Fruit fly (Drosophila melanogaster) whole organism, wandering third instar larva: ENCODE results near the gene CG42390.

Experiments
- Abd-B ChIP-seq: fragments of >200 bp; optimal IDR thresholded peaks from 2 replicates; lab custom pipeline; 2017; ENCODE audit warnings: missing biosample characterization, missing genetic modification characterization
- CG32264 ChIP-seq: fragments of 200-800 bp; sonication (Bioruptor generic); optimal IDR thresholded peaks from 2 replicates; lab custom pipeline; 2016; ENCODE audit warnings: missing biosample characterization, missing genetic modification characterization
- CG9705 ChIP-seq: fragments of 200-800 bp; sonication (Bioruptor generic); optimal IDR thresholded peaks from 2 replicates; lab custom pipeline; 2018; ENCODE audit warnings: missing biosample characterization, mild to moderate bottlenecking, missing genetic modification characterization
- CrebA ChIP-seq: fragments of 200-800 bp; sonication (Bioruptor generic); optimal IDR thresholded peaks from 2 replicates; lab custom pipeline; 2016; ENCODE audit warnings: missing biosample characterization, mild to moderate bottlenecking, missing genetic modification characterization, borderline replicate concordance
- Dfd ChIP-seq: fragments of >200 bp; optimal IDR thresholded peaks from 2 replicates; lab custom pipeline; 2017; ENCODE audit warnings: missing biosample characterization, missing genetic modification characterization
- Dif ChIP-seq: fragments of 200-275, 200-300 bp; sonication (Bioruptor generic); optimal IDR thresholded peaks from 2 replicates; lab custom pipeline; 2018; ENCODE audit warnings: missing biosample characterization, missing genetic modification characterization; ENCODE audit not compliant: partially characterized antibody
- Hnf4 ChIP-seq: fragments of 200-800 bp; sonication (Bioruptor generic); optimal IDR thresholded peaks from 2 replicates; lab custom pipeline; 2016; ENCODE audit warnings: missing biosample characterization, mild to moderate bottlenecking, missing genetic modification characterization
- Hr78 ChIP-seq: fragments of >200 bp; optimal IDR thresholded peaks from 2 replicates; lab custom pipeline; 2017; ENCODE audit warnings: missing biosample characterization, missing genetic modification characterization
- Jra ChIP-seq: sonication (Bioruptor generic); optimal IDR thresholded peaks from 2 replicates; lab custom pipeline; 2016; ENCODE audit warnings: missing biosample characterization, missing genetic modification characterization
- Mio ChIP-seq: sonication (Bioruptor generic); optimal IDR thresholded peaks from 2 replicates; lab custom pipeline; 2016; ENCODE audit warnings: missing biosample characterization, missing genetic modification characterization
- Myc ChIP-seq: fragments of >200 bp; optimal IDR thresholded peaks from 2 replicates; lab custom pipeline; 2017
- N ChIP-seq: fragments of >200 bp; optimal IDR thresholded peaks from 2 replicates; lab custom pipeline; 2018; ENCODE audit warnings: missing biosample characterization, missing external identifiers, missing genetic modification characterization
- OdsH ChIP-seq: fragments of 200-800 bp; sonication (Bioruptor generic); optimal IDR thresholded peaks from 2 replicates; lab custom pipeline; 2016; ENCODE audit warnings: missing biosample characterization, mild to moderate bottlenecking, missing genetic modification characterization
- Rel ChIP-seq, 2 experiments: fragments of 200-800 bp; sonication (Bioruptor generic) in 1 of 2; optimal IDR thresholded peaks; 2 replicates in 1 of 2; 3 replicates in 1 of 2; lab custom pipeline; 2016 to 2019; ENCODE audit warnings: mild to moderate bottlenecking in 2 of 2, missing biosample characterization in 2 of 2, missing genetic modification characterization in 2 of 2, moderate library complexity in 1 of 2
- Sp1 ChIP-seq: fragments of 200-800 bp; sonication (Bioruptor generic); optimal IDR thresholded peaks from 3 replicates; lab custom pipeline; 2019; ENCODE audit warnings: missing biosample characterization, mild to moderate bottlenecking, missing genetic modification characterization, moderate library complexity
- Vsx2 ChIP-seq: fragments of 200-300, 225-300 bp; sonication (Bioruptor generic); optimal IDR thresholded peaks from 2 replicates; lab custom pipeline; 2018; ENCODE audit warnings: missing biosample characterization, missing genetic modification characterization; ENCODE audit not compliant: partially characterized antibody
- br ChIP-seq: fragments of 200-800 bp; sonication (Bioruptor generic); optimal IDR thresholded peaks from 2 replicates; lab custom pipeline; 2016; ENCODE audit warnings: missing biosample characterization, missing genetic modification characterization
- dl ChIP-seq, 2 experiments: fragments of 175-275, 200-275 bp in 1 of 2; fragments of 200-275 bp in 1 of 2; sonication (Bioruptor generic); optimal IDR thresholded peaks; lab custom pipeline; 2018; ENCODE audit warnings: mild to moderate bottlenecking in 2 of 2, missing biosample characterization in 2 of 2, missing genetic modification characterization in 2 of 2, moderate library complexity in 2 of 2; ENCODE audit not compliant: partially characterized antibody in 2 of 2, insufficient read depth in 1 of 2
- dmrt93B ChIP-seq: fragments of 200-800 bp; sonication (Bioruptor generic); optimal IDR thresholded peaks from 2 replicates; lab custom pipeline; 2018; ENCODE audit warnings: missing biosample characterization, mild to moderate bottlenecking, missing genetic modification characterization
- dsf ChIP-seq: sonication (Bioruptor generic); optimal IDR thresholded peaks from 2 replicates; lab custom pipeline; 2016; ENCODE audit warnings: missing biosample characterization, missing genetic modification characterization, borderline replicate concordance
- ey ChIP-seq: fragments of 200-800 bp; sonication (Bioruptor generic); optimal IDR thresholded peaks from 2 replicates; lab custom pipeline; 2016; ENCODE audit warnings: missing biosample characterization, missing genetic modification characterization
- foxo ChIP-seq, 2 experiments: fragments of 200-800 bp; sonication (Bioruptor generic); optimal IDR thresholded peaks; 2 replicates in 1 of 2; 3 replicates in 1 of 2; lab custom pipeline; 2016 to 2017; ENCODE audit warnings: missing biosample characterization in 2 of 2, missing genetic modification characterization in 2 of 2
- fru ChIP-seq: fragments of 200-800 bp; sonication (Bioruptor generic); optimal IDR thresholded peaks from 3 replicates; lab custom pipeline; 2016; ENCODE audit warnings: missing biosample characterization, mild to moderate bottlenecking, missing genetic modification characterization
- h ChIP-seq: fragments of 200-800 bp; sonication (Bioruptor generic); optimal IDR thresholded peaks from 3 replicates; lab custom pipeline; 2016; ENCODE audit warnings: missing biosample characterization, mild to moderate bottlenecking, missing genetic modification characterization
- jim ChIP-seq: fragments of 175-275, 200-325 bp; sonication (Bioruptor generic); optimal IDR thresholded peaks from 2 replicates; lab custom pipeline; 2016; ENCODE audit warnings: missing biosample characterization, mild to moderate bottlenecking, missing genetic modification characterization
- lola ChIP-seq: fragments of >200 bp; optimal IDR thresholded peaks from 2 replicates; lab custom pipeline; 2017; ENCODE audit warnings: missing biosample characterization, missing genetic modification characterization
- pan ChIP-seq: fragments of >200 bp; optimal IDR thresholded peaks from 2 replicates; lab custom pipeline; 2017
- rgr ChIP-seq: fragments of 200-800 bp; sonication (Bioruptor generic); optimal IDR thresholded peaks from 3 replicates; lab custom pipeline; 2016; ENCODE audit warnings: missing biosample characterization, mild to moderate bottlenecking, missing genetic modification characterization
- sv ChIP-seq: fragments of 200-800 bp; sonication (Bioruptor generic); optimal IDR thresholded peaks from 3 replicates; lab custom pipeline; 2016; ENCODE audit warnings: missing biosample characterization, missing genetic modification characterization
- tai ChIP-seq: sonication (Bioruptor generic); optimal IDR thresholded peaks from 2 replicates; lab custom pipeline; 2016; ENCODE audit warnings: missing biosample characterization, missing genetic modification characterization
- woc ChIP-seq: sonication (Bioruptor generic); optimal IDR thresholded peaks from 2 replicates; lab custom pipeline; 2016; ENCODE audit warnings: missing biosample characterization, mild to moderate bottlenecking, missing genetic modification characterization

CG42390 gene

dm6 chr3R:22147426-22147825, 27.6 kb downstream of the CG42390 start:
- TF ChIP-seq ey (GFP tag; lab: Kevin White, UChicago), result no peak
- no peak for TF ChIP-seq h (GFP tag; lab: Kevin White, UChicago)
- TF ChIP-seq br, result no peak
- TF ChIP-seq Myc, result no peak
- no peak for TF ChIP-seq jim (GFP tag; lab: Kevin White, UChicago)
- TF ChIP-seq dsf (GFP tag; lab: Kevin White, UChicago), result no peak
- TF ChIP-seq OdsH (GFP tag; lab: Kevin White, UChicago), result no peak
- TF ChIP-seq Vsx2 (GFP tag; lab: Kevin White, UChicago), result no peak
- no peak for TF ChIP-seq Hnf4 (GFP tag; lab: Kevin White, UChicago)
- no peak for TF ChIP-seq tai (GFP tag; lab: Kevin White, UChicago)
- TF ChIP-seq Mio, result no peak
- TF ChIP-seq dl (GFP tag; optimal IDR thresholded peaks at IDR 0.05; lab: Kevin White, UChicago; ENCODE audit: insufficient read depth in 1 of 2, partially characterized antibody in 2 of 2), result no peak
- TF ChIP-seq rgr (GFP tag; lab: Kevin White, UChicago), result no peak
- TF ChIP-seq N, result no peak
- TF ChIP-seq woc (GFP tag; lab: Kevin White, UChicago), result no peak
- no peak for TF ChIP-seq CG32264 (GFP tag; lab: Kevin White, UChicago)
- TF ChIP-seq sv (GFP tag; lab: Kevin White, UChicago), result no peak

dm6 chr3R:22148274-22148673, 28.4 kb downstream of the CG42390 start:
- TF ChIP-seq Hr78 (GFP tag; lab: Kevin White, UChicago) (no peak), dl (GFP tag; optimal IDR thresholded peaks at IDR 0.05; lab: Kevin White, UChicago; ENCODE audit: insufficient read depth in 1 of 2, partially characterized antibody in 2 of 2) (no peak), woc (GFP tag; lab: Kevin White, UChicago) (no peak), Sp1 (GFP tag; lab: Kevin White, UChicago) (no peak), Dfd (GFP tag; lab: Kevin White, UChicago) (no peak), Hnf4 (GFP tag; lab: Kevin White, UChicago) (no peak), Mio (no peak)

dm6 chr3R:22149923-22150322, 30.1 kb downstream of the CG42390 start:
- no peak for TF ChIP-seq CG9705 (GFP tag; lab: Kevin White, UChicago)

dm6 chr3R:22150433-22150832, 30.6 kb downstream of the CG42390 start:
- TF ChIP-seq Rel (GFP tag; optimal IDR thresholded peaks at IDR 0.05; lab: Kevin White, UChicago) (no peak), Rel (tag; optimal IDR thresholded peaks at IDR 0.05; lab: Kevin White, UChicago) (no peak), woc (GFP tag; lab: Kevin White, UChicago) (no peak), dmrt93B (GFP tag; lab: Kevin White, UChicago) (no peak), pan (lab: Kevin White, UChicago) (no peak), Dif (no peak), Abd-B (GFP tag; lab: Kevin White, UChicago) (no peak), CG9705 (GFP tag; lab: Kevin White, UChicago) (no peak), foxo (GFP tag; optimal IDR thresholded peaks at IDR 0.05; lab: Kevin White, UChicago) (no peak), Hnf4 (GFP tag; lab: Kevin White, UChicago) (no peak), fru (GFP tag; lab: Kevin White, UChicago) (no peak), N (no peak), dsf (GFP tag; lab: Kevin White, UChicago) (no peak), Dfd (GFP tag; lab: Kevin White, UChicago) (no peak)
- TF ChIP-seq, all 38 proteins: peak for 0

DNA sequence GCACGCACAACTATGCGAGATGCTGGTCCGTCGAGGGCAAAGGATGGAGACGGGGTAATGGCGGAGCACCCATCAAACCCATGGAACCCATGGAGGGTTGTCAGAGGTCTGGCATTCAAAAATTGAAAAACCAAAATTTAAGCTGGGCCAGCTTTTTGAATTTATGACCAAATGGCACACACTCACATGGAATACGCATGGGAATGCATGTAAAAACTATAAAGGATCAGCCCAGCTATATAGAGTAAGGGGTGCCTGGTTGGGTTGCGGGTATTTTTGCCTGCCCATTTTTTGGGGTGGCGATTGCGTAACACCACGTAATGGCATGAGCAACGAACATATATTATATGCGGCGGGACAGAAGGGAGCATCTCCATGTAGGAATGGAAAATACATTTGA, 32.6 kb downstream of the CG42390 start:
- TF ChIP-seq pan (lab: Kevin White, UChicago) (no peak), dmrt93B (GFP tag; lab: Kevin White, UChicago) (no peak), Mio (no peak), Jra (GFP tag; lab: Kevin White, UChicago) (no peak), rgr (GFP tag; lab: Kevin White, UChicago) (no peak), dsf (GFP tag; lab: Kevin White, UChicago) (no peak), dl (GFP tag; optimal IDR thresholded peaks at IDR 0.05; lab: Kevin White, UChicago; ENCODE audit: insufficient read depth in 1 of 2, partially characterized antibody in 2 of 2) (no peak), lola (no peak), Myc (no peak), Vsx2 (GFP tag; lab: Kevin White, UChicago) (no peak), Abd-B (GFP tag; lab: Kevin White, UChicago) (no peak), CrebA (GFP tag; lab: Kevin White, UChicago) (no peak), CG9705 (GFP tag; lab: Kevin White, UChicago) (no peak), h (GFP tag; lab: Kevin White, UChicago) (no peak), jim (GFP tag; lab: Kevin White, UChicago) (no peak), sv (GFP tag; lab: Kevin White, UChicago) (no peak), Dif (no peak), ey (GFP tag; lab: Kevin White, UChicago) (no peak), fru (GFP tag; lab: Kevin White, UChicago) (no peak), Rel (GFP tag; optimal IDR thresholded peaks at IDR 0.05; lab: Kevin White, UChicago) (no peak), Rel (tag; optimal IDR thresholded peaks at IDR 0.05; lab: Kevin White, UChicago) (no peak)
